Fruit fly (Drosophila melanogaster) whole organism, embryonic: Measurements from ENCODE around the gene CG15199.
A peak's percentile ranks its signal among the peaks of the same experiment; 100 is the strongest.

Source experiments
- ATbp ChIP-seq: fragments of 200-800 bp; sonication (Bioruptor generic); optimal IDR thresholded peaks from 2 replicates; lab custom pipeline; 2017; ENCODE audit warnings: missing biosample characterization, mild to moderate bottlenecking, missing genetic modification characterization, missing genetic modification reagents
- Atf6 ChIP-seq: fragments of 200-800 bp; sonication (Bioruptor generic); IDR thresholded peaks from 2 replicates; pipeline ENCODE4 v1.3.6; 2022; ENCODE audit warnings: missing biosample characterization, missing genetic modification characterization
- BtbVII ChIP-seq: fragments of 200-800 bp; sonication (Bioruptor generic); optimal IDR thresholded peaks from 3 replicates; lab custom pipeline; 2017; ENCODE audit warnings: missing biosample characterization, mild to moderate bottlenecking, missing genetic modification characterization
- CG10366 ChIP-seq: fragments of 200-800 bp; sonication (Bioruptor generic); IDR thresholded peaks from 2 replicates; pipeline ENCODE4 v1.3.6; 2022; ENCODE audit warnings: missing biosample characterization, missing genetic modification characterization
- CG10543 ChIP-seq: fragments of 200-800 bp; sonication (Bioruptor generic); optimal IDR thresholded peaks from 3 replicates; lab custom pipeline; 2017; ENCODE audit warnings: missing biosample characterization, mild to moderate bottlenecking, missing genetic modification characterization, moderate library complexity
- CG12071 ChIP-seq: fragments of 200-800 bp; sonication (Bioruptor generic); optimal IDR thresholded peaks from 3 replicates; lab custom pipeline; 2018; ENCODE audit warnings: missing biosample characterization, mild to moderate bottlenecking, missing genetic modification characterization
- CG14050 ChIP-seq: fragments of 200-800 bp; sonication (Bioruptor generic); IDR thresholded peaks from 3 replicates; pipeline ENCODE4 v1.3.6; 2022; ENCODE audit warnings: missing biosample characterization, missing genetic modification characterization
- CG15479 ChIP-seq: fragments of 200-800 bp; sonication (Bioruptor generic); optimal IDR thresholded peaks from 3 replicates; lab custom pipeline; 2019; ENCODE audit warnings: missing biosample characterization, mild to moderate bottlenecking, missing genetic modification characterization, moderate library complexity
- CG17361 ChIP-seq: fragments of 200-800 bp; sonication (Bioruptor generic); IDR thresholded peaks from 3 replicates; pipeline ENCODE4 v1.3.6; 2022; ENCODE audit warnings: missing biosample characterization, missing genetic modification characterization
- CG18262 ChIP-seq: fragments of 200-800 bp; optimal IDR thresholded peaks from 3 replicates; lab custom pipeline; 2019; ENCODE audit warnings: missing biosample characterization, mild to moderate bottlenecking, missing genetic modification characterization, moderate library complexity
- CG18619 ChIP-seq: fragments of 200-800 bp; sonication (Bioruptor generic); optimal IDR thresholded peaks from 3 replicates; lab custom pipeline; 2017; ENCODE audit warnings: missing biosample characterization, mild to moderate bottlenecking, missing genetic modification characterization
- CG2116 ChIP-seq: fragments of 200-800 bp; sonication (Bioruptor generic); optimal IDR thresholded peaks from 3 replicates; lab custom pipeline; 2018; ENCODE audit warnings: missing biosample characterization, mild to moderate bottlenecking, missing genetic modification characterization
- CG30403 ChIP-seq: fragments of 200-800 bp; sonication (Bioruptor generic); optimal IDR thresholded peaks from 3 replicates; lab custom pipeline; 2016; ENCODE audit warnings: missing biosample characterization, missing genetic modification characterization
- CG6175 ChIP-seq: fragments of 200-800 bp; sonication (Bioruptor generic); IDR thresholded peaks from 3 replicates; pipeline ENCODE4 v1.3.6; 2022; ENCODE audit warnings: missing biosample characterization, missing genetic modification characterization
- CG6254 ChIP-seq: fragments of 200-800 bp; sonication (Bioruptor generic); optimal IDR thresholded peaks from 3 replicates; lab custom pipeline; 2017; ENCODE audit warnings: mild to moderate bottlenecking, missing biosample characterization, missing genetic modification reagents, missing genetic modification characterization
- D19B ChIP-seq: fragments of 200-800 bp; sonication (Bioruptor generic); optimal IDR thresholded peaks from 2 replicates; lab custom pipeline; 2017; ENCODE audit warnings: missing biosample characterization, mild to moderate bottlenecking, missing genetic modification characterization
- HLH54F ChIP-seq: fragments of 200-800 bp; sonication (Bioruptor generic); optimal IDR thresholded peaks from 3 replicates; lab custom pipeline; 2016; ENCODE audit warnings: missing biosample characterization, missing genetic modification characterization
- Hmr ChIP-seq: fragments of 200-800 bp; sonication (Bioruptor generic); optimal IDR thresholded peaks from 3 replicates; lab custom pipeline; 2017; ENCODE audit warnings: mild to moderate bottlenecking, missing biosample characterization, missing genetic modification reagents, missing genetic modification characterization
- Lhr ChIP-seq: fragments of 200-800 bp; sonication (Bioruptor generic); optimal IDR thresholded peaks from 3 replicates; lab custom pipeline; 2017; ENCODE audit warnings: mild to moderate bottlenecking, missing biosample characterization, missing genetic modification reagents, missing genetic modification characterization
- NC2β ChIP-seq: fragments of 200-800 bp; sonication (Bioruptor generic); optimal IDR thresholded peaks from 2 replicates; lab custom pipeline; 2016; ENCODE audit warnings: missing biosample characterization, missing genetic modification characterization
- Opbp ChIP-seq: fragments of 200-800 bp; sonication (Bioruptor generic); IDR thresholded peaks from 3 replicates; pipeline ENCODE4 v1.3.6; 2022; ENCODE audit warnings: missing biosample characterization, missing genetic modification characterization; ENCODE audit not compliant: partially characterized antibody
- Optix ChIP-seq: fragments of 200-800 bp; sonication (Bioruptor generic); IDR thresholded peaks from 3 replicates; pipeline ENCODE4 v1.3.6; 2022; ENCODE audit warnings: missing biosample characterization, missing genetic modification characterization
- PHDP ChIP-seq: fragments of 200-800 bp; sonication (Bioruptor generic); optimal IDR thresholded peaks from 3 replicates; lab custom pipeline; 2018; ENCODE audit warnings: missing biosample characterization, mild to moderate bottlenecking, missing genetic modification characterization, moderate library complexity
- Ptx1 ChIP-seq: fragments of 200-800 bp; sonication (Bioruptor generic); IDR thresholded peaks from 2 replicates; pipeline ENCODE4 v1.3.6; 2022; ENCODE audit warnings: missing biosample characterization, missing genetic modification characterization
- Scr ChIP-seq: fragments of 200-800 bp; sonication (Bioruptor generic); IDR thresholded peaks from 2 replicates; pipeline ENCODE4 v1.3.6; 2022; ENCODE audit warnings: missing biosample characterization, missing genetic modification characterization; ENCODE audit not compliant: partially characterized antibody
- Usf ChIP-seq: fragments of 200-800 bp; sonication (Bioruptor generic); optimal IDR thresholded peaks from 2 replicates; lab custom pipeline; 2017; ENCODE audit warnings: missing genotype, missing biosample characterization, missing genetic modification characterization
- aop ChIP-seq: fragments of 200-800 bp; sonication (Bioruptor generic); IDR thresholded peaks from 2 replicates; pipeline ENCODE4 v1.3.6; 2022; ENCODE audit warnings: missing biosample characterization, missing genetic modification characterization
- croc ChIP-seq: fragments of 200-800 bp; sonication (Bioruptor generic); conservative IDR thresholded peaks from 3 replicates; pipeline ENCODE4 v1.3.6; 2022; ENCODE audit warnings: missing biosample characterization, missing genetic modification characterization
- dpn ChIP-seq, 2 experiments: fragments of 200-800 bp; sonication (Bioruptor generic); optimal IDR thresholded peaks; 3 replicates each; lab custom pipeline; 2016; ENCODE audit warnings: missing biosample characterization in 2 of 2, missing genetic modification characterization in 2 of 2
- fd3F ChIP-seq: fragments of 200-800 bp; sonication (Bioruptor generic); optimal IDR thresholded peaks from 2 replicates; lab custom pipeline; 2018; ENCODE audit warnings: missing biosample characterization, mild to moderate bottlenecking, missing genetic modification characterization, moderate library complexity
- fu2 ChIP-seq: fragments of 200-800 bp; sonication (Bioruptor generic); optimal IDR thresholded peaks from 2 replicates; lab custom pipeline; 2016; ENCODE audit warnings: missing biosample characterization, missing genetic modification characterization
- insv ChIP-seq, 2 experiments: fragments of 200-800 bp; sonication (Bioruptor generic); optimal IDR thresholded peaks; 3 replicates each; lab custom pipeline; 2016 to 2018; ENCODE audit warnings: missing biosample characterization in 2 of 2, missing genetic modification characterization in 2 of 2
- inv ChIP-seq: fragments of 200-800 bp; sonication (Bioruptor generic); IDR thresholded peaks from 2 replicates; pipeline ENCODE4 v1.3.6; 2022; ENCODE audit warnings: missing biosample characterization, missing genetic modification characterization; ENCODE audit not compliant: partially characterized antibody
- jigr1 ChIP-seq: fragments of 200-800 bp; sonication (Bioruptor generic); IDR thresholded peaks from 3 replicates; pipeline ENCODE4 v1.3.6; 2022; ENCODE audit warnings: missing biosample characterization, missing genetic modification characterization
- lab ChIP-seq: fragments of 200-800 bp; sonication (Bioruptor generic); optimal IDR thresholded peaks from 3 replicates; lab custom pipeline; 2017; ENCODE audit warnings: missing biosample characterization, missing genetic modification characterization, mild to moderate bottlenecking, moderate library complexity, missing genetic modification reagents
- lbe ChIP-seq: fragments of 200-800 bp; sonication (Bioruptor generic); optimal IDR thresholded peaks from 2 replicates; lab custom pipeline; 2016; ENCODE audit warnings: missing biosample characterization, mild to moderate bottlenecking, missing genetic modification characterization
- lov ChIP-seq, 2 experiments: fragments of 200-800 bp in 1 of 2; fragments of >200 bp in 1 of 2; sonication (Bioruptor generic) in 1 of 2; IDR thresholded peaks in 1 of 2; optimal IDR thresholded peaks in 1 of 2; 2 replicates in 1 of 2; 3 replicates in 1 of 2; pipeline versions ENCODE4 v1.3.6 to Lab custom; 2017 to 2022; ENCODE audit warnings: missing biosample characterization in 1 of 2, missing genetic modification characterization in 1 of 2
- nau ChIP-seq: fragments of 200-800 bp; sonication (Bioruptor generic); optimal IDR thresholded peaks from 3 replicates; lab custom pipeline; 2017; ENCODE audit warnings: missing biosample characterization, mild to moderate bottlenecking, missing genetic modification characterization, missing genetic modification reagents
- oc ChIP-seq: fragments of 200-800 bp; sonication (Bioruptor generic); optimal IDR thresholded peaks from 2 replicates; lab custom pipeline; 2018; ENCODE audit warnings: missing biosample characterization, mild to moderate bottlenecking, missing genetic modification characterization, moderate library complexity
- pfk ChIP-seq: fragments of 200-800 bp; sonication (Bioruptor generic); optimal IDR thresholded peaks from 2 replicates; lab custom pipeline; 2018; ENCODE audit warnings: missing biosample characterization, mild to moderate bottlenecking, missing genetic modification characterization, moderate library complexity
- pho ChIP-seq: fragments of 200-800 bp; sonication (Bioruptor generic); optimal IDR thresholded peaks from 2 replicates; lab custom pipeline; 2016; ENCODE audit warnings: missing biosample characterization, missing genetic modification characterization
- schlank ChIP-seq: fragments of 200-800 bp; sonication (Bioruptor generic); optimal IDR thresholded peaks from 2 replicates; lab custom pipeline; 2018; ENCODE audit warnings: missing biosample characterization, mild to moderate bottlenecking, missing genetic modification characterization
- tgo ChIP-seq: fragments of 200-800 bp; sonication (Bioruptor generic); IDR thresholded peaks from 3 replicates; pipeline ENCODE4 v1.3.6; 2022; ENCODE audit warnings: missing biosample characterization, missing genetic modification characterization
- wor ChIP-seq: fragments of 200-800 bp; sonication (Bioruptor generic); IDR thresholded peaks from 2 replicates; pipeline ENCODE4 v1.3.6; 2022; ENCODE audit warnings: missing biosample characterization, missing genetic modification characterization

The CG15199 gene

dm6 chrX:11124749-11125508 lies 16.7 kb downstream of the CG15199 start, which contains the start of gene Rpt3 (continued):
- no peak for TF ChIP-seq ATbp (GFP tag; lab: Kevin White, UChicago)
- no peak for TF ChIP-seq CG6254 (GFP tag; lab: Kevin White, UChicago)
- TF ChIP-seq aop (GFP tag; lab: Robert Waterston, UW) = no peak
- TF ChIP-seq Scr (GFP tag; lab: Robert Waterston, UW) = peak; percentile 88
- no peak for TF ChIP-seq schlank (tag; lab: Kevin White, UChicago)
- TF ChIP-seq CG14050 (GFP tag; lab: Robert Waterston, UW) = no peak
- TF ChIP-seq CG17361 (GFP tag; lab: Robert Waterston, UW) = no peak; the same call in 2 of the 3 replicates
- no peak for TF ChIP-seq Usf (GFP tag; lab: Kevin White, UChicago)
- TF ChIP-seq tgo (GFP tag; lab: Robert Waterston, UW) = no peak
- TF ChIP-seq croc (GFP tag; lab: Robert Waterston, UW) = no peak
- TF ChIP-seq dpn (GFP tag; optimal IDR thresholded peaks at IDR 0.05; lab: Kevin White, UChicago) = peak in 1 of 2 experiments; percentile 24
- no peak for TF ChIP-seq CG6175 (GFP tag; lab: Robert Waterston, UW)
- TF ChIP-seq oc (tag; lab: Kevin White, UChicago) = no peak
- no peak for TF ChIP-seq nau (GFP tag; lab: Kevin White, UChicago)
- no peak for TF ChIP-seq CG10366 (GFP tag; lab: Robert Waterston, UW)
- peak; percentile 26 for TF ChIP-seq pho (GFP tag; lab: Kevin White, UChicago)
- no peak for TF ChIP-seq NC2β
- TF ChIP-seq lab (GFP tag; lab: Kevin White, UChicago) = no peak
- no peak for TF ChIP-seq CG10543 (GFP tag; lab: Kevin White, UChicago)
- TF ChIP-seq CG18619 (GFP tag; lab: Kevin White, UChicago) = no peak
- no peak for TF ChIP-seq Ptx1
- TF ChIP-seq HLH54F = peak; percentile 2
- TF ChIP-seq CG15479 (GFP tag; lab: Kevin White, UChicago) = no peak
- no peak for TF ChIP-seq lov (optimal IDR thresholded peaks at IDR 0.05; lab: Kevin White, UChicago)
- TF ChIP-seq lov (GFP tag; IDR thresholded peaks at IDR 0.05; lab: Robert Waterston, UW) = no peak
- no peak for TF ChIP-seq wor
- TF ChIP-seq insv (GFP tag; optimal IDR thresholded peaks at IDR 0.05; lab: Kevin White, UChicago) = peak; percentile 66 to 96
- peak; percentile 67 for TF ChIP-seq Opbp
- TF ChIP-seq fu2 (GFP tag; lab: Kevin White, UChicago) = no peak
- TF ChIP-seq jigr1 (GFP tag; lab: Robert Waterston, UW) = no peak
- peak; percentile 39 for TF ChIP-seq CG30403 (GFP tag; lab: Kevin White, UChicago)
- no peak for TF ChIP-seq lbe
- peak; percentile 67 for TF ChIP-seq CG2116 (GFP tag; lab: Kevin White, UChicago)
- no peak for TF ChIP-seq D19B (GFP tag; lab: Kevin White, UChicago)
- TF ChIP-seq Optix = no peak
- TF ChIP-seq BtbVII = no peak
- no peak for TF ChIP-seq PHDP (tag; lab: Kevin White, UChicago)
- TF ChIP-seq inv = peak; percentile 74; the same call in 1 of the 2 replicates
- no peak for TF ChIP-seq Atf6 (GFP tag; lab: Robert Waterston, UW)
- no peak for TF ChIP-seq Hmr
- TF ChIP-seq Lhr = no peak
- TF ChIP-seq CG18262 = no peak
- TF ChIP-seq fd3F (GFP tag; lab: Kevin White, UChicago) = no peak
- no peak for TF ChIP-seq CG12071 (GFP tag; lab: Kevin White, UChicago)
- no peak for TF ChIP-seq pfk (GFP tag; lab: Kevin White, UChicago)
